Worm (Caenorhabditis elegans): ENCODE measurements around the gene srh-97.

The srh-97 gene

DNA sequence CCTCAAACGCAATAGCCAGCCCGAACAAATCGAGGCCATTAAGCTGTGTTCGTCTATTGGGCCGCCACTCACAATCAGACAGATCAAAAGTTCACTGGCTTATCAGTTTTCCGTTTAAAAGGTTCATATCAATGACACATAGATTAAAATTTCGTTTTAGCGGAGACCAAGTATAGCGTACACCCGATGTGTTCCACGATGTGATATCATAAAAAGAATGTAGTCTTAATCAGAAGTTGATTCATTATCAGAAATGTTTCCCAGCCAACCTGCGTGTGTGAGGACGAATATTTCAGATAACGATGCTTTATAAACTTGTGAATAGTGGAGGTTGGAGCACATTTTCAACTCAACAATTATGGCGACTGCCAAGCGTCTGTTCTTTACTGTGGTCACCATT lies 2.8 kb upstream of the srh-97 start, which contains the start of gene clc-13:
Gene clc-13 (plus strand): TSS at position 359 of the 400 bp plus-strand sequence.
- no peak for TF ChIP-seq sea-2 (GFP tag; optimal IDR thresholded peaks at IDR 0.05)
- TF ChIP-seq unc-39 (tag; optimal IDR thresholded peaks at IDR 0.05): no peak
- no peak for TF ChIP-seq nfya-1 (tag; optimal IDR thresholded peaks at IDR 0.05; ENCODE audit: insufficient read depth)
- TF ChIP-seq ztf-4 (tag; optimal IDR thresholded peaks at IDR 0.05): no peak
- TF ChIP-seq ceh-28 (tag; optimal IDR thresholded peaks at IDR 0.05): no peak
- peak; percentile 74 for TF ChIP-seq pqm-1 (tag; optimal IDR thresholded peaks at IDR 0.05)
- TF ChIP-seq egl-27 (tag; optimal IDR thresholded peaks at IDR 0.05): no peak
- no peak for TF ChIP-seq nhr-237 (tag; optimal IDR thresholded peaks at IDR 0.05)
- TF ChIP-seq pha-4 (tag; optimal IDR thresholded peaks at IDR 0.05): no peak
- no peak for TF ChIP-seq ama-1 (optimal IDR thresholded peaks at IDR 0.05)
- TF ChIP-seq lin-15B (tag; optimal IDR thresholded peaks at IDR 0.05): no peak
- TF ChIP-seq elt-2 (tag; optimal IDR thresholded peaks at IDR 0.05): peak; percentile 95
- no peak for TF ChIP-seq ceh-82 (tag; optimal IDR thresholded peaks at IDR 0.05)
- TF ChIP-seq ZK546.5 (tag; optimal IDR thresholded peaks at IDR 0.05): no peak
- no peak for TF ChIP-seq ztf-11 (tag; optimal IDR thresholded peaks at IDR 0.05)
- TF ChIP-seq ceh-9 (tag; optimal IDR thresholded peaks at IDR 0.05): no peak
- TF ChIP-seq zag-1 (tag; optimal IDR thresholded peaks at IDR 0.05): no peak
- TF ChIP-seq jun-1 (tag; optimal IDR thresholded peaks at IDR 0.05): peak; percentile 4
- TF ChIP-seq elt-3 (tag; optimal IDR thresholded peaks at IDR 0.05): no peak
- TF ChIP-seq mdl-1 (tag; optimal IDR thresholded peaks at IDR 0.05): no peak
- no peak for TF ChIP-seq hmg-11 (tag; optimal IDR thresholded peaks at IDR 0.05)
- TF ChIP-seq aly-2 (tag; optimal IDR thresholded peaks at IDR 0.05): no peak
- TF ChIP-seq lin-39 (tag; optimal IDR thresholded peaks at IDR 0.05): no peak
- no peak for TF ChIP-seq daf-12 (tag; optimal IDR thresholded peaks at IDR 0.05)
- no peak for TF ChIP-seq ceh-16 (tag; optimal IDR thresholded peaks at IDR 0.05)
- no peak for TF ChIP-seq nhr-77 (tag; optimal IDR thresholded peaks at IDR 0.05)

- no peak for TF ChIP-seq jun-1 (tag; optimal IDR thresholded peaks at IDR 0.05)
- TF ChIP-seq ceh-82 (tag; optimal IDR thresholded peaks at IDR 0.05): no peak
- no peak for TF ChIP-seq lin-15B (tag; optimal IDR thresholded peaks at IDR 0.05)
- no peak for TF ChIP-seq pqm-1 (tag; optimal IDR thresholded peaks at IDR 0.05)
- no peak for TF ChIP-seq nhr-11 (tag; optimal IDR thresholded peaks at IDR 0.05)
- TF ChIP-seq ceh-28 (tag; optimal IDR thresholded peaks at IDR 0.05): no peak
- no peak for TF ChIP-seq elt-1 (tag; optimal IDR thresholded peaks at IDR 0.05)
- no peak for TF ChIP-seq nhr-67 (tag; optimal IDR thresholded peaks at IDR 0.05)
- no peak for TF ChIP-seq unc-62 (GFP tag; optimal IDR thresholded peaks at IDR 0.05)
- TF ChIP-seq ztf-4 (tag; optimal IDR thresholded peaks at IDR 0.05): no peak
- no peak for TF ChIP-seq nhr-76 (tag; optimal IDR thresholded peaks at IDR 0.05)
Observed at ce11 chrV:17019690-17020089, 2.8 kb downstream of the srh-97 start, which contains the start of gene F49H6.17. F49H6.17 (plus strand) TSS chrV:17019990.

ce11 chrV:17021361-17021760 lies 4.5 kb downstream of the srh-97 start, which contains the start of gene F49H6.12:
F49H6.12 (minus strand) TSS chrV:17021461.
- TF ChIP-seq ama-1 (optimal IDR thresholded peaks at IDR 0.05) (no peak), snpc-4 (tag; optimal IDR thresholded peaks at IDR 0.05) (no peak), nhr-28 (tag; optimal IDR thresholded peaks at IDR 0.05) (no peak), ZK546.5 (tag; optimal IDR thresholded peaks at IDR 0.05) (no peak), pha-4 (tag; optimal IDR thresholded peaks at IDR 0.05) (no peak), ceh-9 (tag; optimal IDR thresholded peaks at IDR 0.05) (no peak), pqm-1 (tag; optimal IDR thresholded peaks at IDR 0.05) (no peak), fkh-2 (tag; optimal IDR thresholded peaks at IDR 0.05) (no peak), ceh-82 (tag; optimal IDR thresholded peaks at IDR 0.05) (no peak), ztf-4 (tag; optimal IDR thresholded peaks at IDR 0.05) (no peak), nhr-67 (tag; optimal IDR thresholded peaks at IDR 0.05) (no peak), nhr-76 (tag; optimal IDR thresholded peaks at IDR 0.05) (no peak), fkh-10 (GFP tag; optimal IDR thresholded peaks at IDR 0.05) (no peak), unc-62 (GFP tag; optimal IDR thresholded peaks at IDR 0.05) (no peak), nhr-43 (tag; optimal IDR thresholded peaks at IDR 0.05; ENCODE audit: poor library complexity, severe bottlenecking) (no peak), mml-1 (tag; optimal IDR thresholded peaks at IDR 0.05) (no peak)
